Fruit fly (Drosophila melanogaster) whole organism, embryonic: ENCODE results near the gene yellow-b.

Experiments
- CG11456 ChIP-seq: fragments of 200-800 bp; sonication (Bioruptor generic); IDR thresholded peaks from 3 replicates; pipeline ENCODE4 v1.3.6; 2022; ENCODE audit warnings: missing biosample characterization, missing genetic modification characterization
- CG11723 ChIP-seq: fragments of 200-800 bp; sonication (Bioruptor generic); optimal IDR thresholded peaks from 2 replicates; lab custom pipeline; 2017; ENCODE audit warnings: missing biosample characterization, mild to moderate bottlenecking, missing genetic modification characterization
- CG12104 ChIP-seq: fragments of 200-800 bp; sonication (Bioruptor generic); optimal IDR thresholded peaks from 3 replicates; lab custom pipeline; 2016; ENCODE audit warnings: missing biosample characterization, missing genetic modification characterization
- CG12219 ChIP-seq: fragments of 200-800 bp; sonication (Bioruptor generic); optimal IDR thresholded peaks from 3 replicates; lab custom pipeline; 2018; ENCODE audit warnings: missing biosample characterization, mild to moderate bottlenecking, missing genetic modification characterization
- CG12769 ChIP-seq: fragments of 200-800 bp; sonication (Bioruptor generic); optimal IDR thresholded peaks from 2 replicates; lab custom pipeline; 2019; ENCODE audit warnings: missing biosample characterization, mild to moderate bottlenecking, missing genetic modification characterization, moderate library complexity
- CG12942 ChIP-seq: fragments of 200-800 bp; sonication (Bioruptor generic); optimal IDR thresholded peaks from 3 replicates; lab custom pipeline; 2016; ENCODE audit warnings: missing biosample characterization, missing genetic modification characterization
- CG1603 ChIP-seq: fragments of 200-800 bp; sonication (Bioruptor generic); optimal IDR thresholded peaks from 2 replicates; lab custom pipeline; 2019; ENCODE audit warnings: missing biosample characterization, mild to moderate bottlenecking, missing genetic modification characterization, moderate library complexity
- CG17359 ChIP-seq: fragments of 200-800 bp; sonication (Bioruptor generic); optimal IDR thresholded peaks from 3 replicates; lab custom pipeline; 2018; ENCODE audit warnings: missing biosample characterization, mild to moderate bottlenecking, missing genetic modification characterization, moderate library complexity
- CG18764 ChIP-seq: fragments of 200-800 bp; sonication (Bioruptor generic); optimal IDR thresholded peaks from 3 replicates; lab custom pipeline; 2016; ENCODE audit warnings: missing biosample characterization, missing genetic modification characterization
- CG2875 ChIP-seq: fragments of 200-800 bp; sonication (Bioruptor generic); optimal IDR thresholded peaks from 2 replicates; lab custom pipeline; 2017; ENCODE audit warnings: missing biosample characterization, mild to moderate bottlenecking, missing genetic modification characterization, missing genetic modification reagents
- CG30431 ChIP-seq: fragments of 200-800 bp; sonication (Bioruptor generic); optimal IDR thresholded peaks from 2 replicates; lab custom pipeline; 2017; ENCODE audit warnings: missing biosample characterization, missing genetic modification characterization
- CG31441 ChIP-seq: fragments of 200-800 bp; sonication (Bioruptor generic); IDR thresholded peaks from 2 replicates; pipeline ENCODE4 v1.3.6; 2022; ENCODE audit warnings: missing biosample characterization, missing genetic modification characterization
- CG34224 ChIP-seq: fragments of 200-800 bp; sonication (Bioruptor generic); IDR thresholded peaks from 3 replicates; pipeline ENCODE4 v1.3.6; 2022; ENCODE audit warnings: missing biosample characterization, missing genetic modification characterization; ENCODE audit not compliant: partially characterized antibody
- CG3726 ChIP-seq: fragments of 200-800 bp; sonication (Bioruptor generic); IDR thresholded peaks from 3 replicates; pipeline ENCODE4, ENCODE4 v1.3.6; 2022; ENCODE audit warnings: missing biosample characterization, missing genetic modification characterization
- CG3847 ChIP-seq: fragments of 200-800 bp; sonication (Bioruptor generic); IDR thresholded peaks from 2 replicates; pipeline ENCODE4 v1.3.6; 2022; ENCODE audit warnings: missing biosample characterization, missing genetic modification characterization
- CG5953 ChIP-seq: fragments of 200-800 bp; sonication (Bioruptor generic); IDR thresholded peaks from 2 replicates; pipeline ENCODE4 v1.3.6; 2022; ENCODE audit warnings: missing biosample characterization, missing genetic modification characterization
- CG6813 ChIP-seq: fragments of 200-800 bp; sonication (Bioruptor generic); optimal IDR thresholded peaks from 2 replicates; lab custom pipeline; 2017; ENCODE audit warnings: missing biosample characterization, missing genetic modification characterization, mild to moderate bottlenecking, moderate library complexity, missing genetic modification reagents
- CG7963 ChIP-seq: fragments of 200-800 bp; sonication (Bioruptor generic); IDR thresholded peaks from 3 replicates; pipeline ENCODE4 v1.3.6; 2022; ENCODE audit warnings: missing biosample characterization, missing genetic modification characterization; ENCODE audit not compliant: partially characterized antibody
- CG8478 ChIP-seq: fragments of >200 bp; optimal IDR thresholded peaks from 2 replicates; lab custom pipeline; 2018
- CG9727 ChIP-seq: fragments of 200-800 bp; sonication (Bioruptor generic); optimal IDR thresholded peaks from 3 replicates; lab custom pipeline; 2017; ENCODE audit warnings: missing biosample characterization, mild to moderate bottlenecking, missing genetic modification characterization
- CG9932 ChIP-seq: fragments of 200-800 bp; sonication (Bioruptor generic); IDR thresholded peaks from 2 replicates; pipeline ENCODE4 v1.3.6; 2022; ENCODE audit warnings: missing biosample characterization, missing genetic modification characterization
- CoRest ChIP-seq: fragments of 200-800 bp; sonication (Bioruptor generic); optimal IDR thresholded peaks from 3 replicates; lab custom pipeline; 2018; ENCODE audit warnings: missing biosample characterization, mild to moderate bottlenecking, missing genetic modification characterization, moderate library complexity
- Dip3 ChIP-seq: fragments of 200-800 bp; sonication (Bioruptor generic); optimal IDR thresholded peaks from 3 replicates; lab custom pipeline; 2016; ENCODE audit warnings: missing biosample characterization, missing genetic modification characterization
- Max ChIP-seq: fragments of 200-800 bp; sonication (Bioruptor generic); optimal IDR thresholded peaks from 2 replicates; lab custom pipeline; 2016; ENCODE audit warnings: missing biosample characterization, mild to moderate bottlenecking, missing genetic modification characterization
- NK7.1 ChIP-seq: fragments of 200-800 bp; sonication (Bioruptor generic); optimal IDR thresholded peaks from 3 replicates; lab custom pipeline; 2016; ENCODE audit warnings: missing biosample characterization, missing genetic modification characterization
- Neu2 ChIP-seq: fragments of 200-800 bp; sonication (Bioruptor generic); optimal IDR thresholded peaks from 3 replicates; lab custom pipeline; 2016; ENCODE audit warnings: missing biosample characterization, missing genetic modification characterization, borderline replicate concordance
- Nf-YB ChIP-seq: fragments of 200-800 bp; sonication (Bioruptor generic); optimal IDR thresholded peaks from 3 replicates; lab custom pipeline; 2019; ENCODE audit warnings: missing biosample characterization, mild to moderate bottlenecking, missing genetic modification characterization, moderate library complexity
- Nf-YC ChIP-seq: fragments of 200-800 bp; optimal IDR thresholded peaks from 3 replicates; lab custom pipeline; 2019; ENCODE audit warnings: missing biosample characterization, mild to moderate bottlenecking, missing genetic modification characterization, moderate library complexity
- Poxn ChIP-seq: fragments of 200-800 bp; sonication (Bioruptor generic); IDR thresholded peaks from 2 replicates; pipeline ENCODE4 v1.3.6; 2022; ENCODE audit warnings: missing biosample characterization, missing genetic modification characterization
- Rfx ChIP-seq: fragments of 200-800 bp; sonication (Bioruptor generic); IDR thresholded peaks from 2 replicates; pipeline ENCODE4 v1.3.6; 2022; ENCODE audit warnings: missing biosample characterization, missing genetic modification characterization
- Stat92E ChIP-seq, 3 experiments: fragments of >200 bp in 2 of 3; fragments of 200-800 bp in 1 of 3; sonication (Bioruptor generic) in 1 of 3; optimal IDR thresholded peaks; 2 replicates each; lab custom pipeline; 2017 to 2019; ENCODE audit warnings: missing biosample characterization in 3 of 3, missing genetic modification characterization in 3 of 3, mild to moderate bottlenecking in 1 of 3, moderate library complexity in 1 of 3
- Usf ChIP-seq: fragments of 200-800 bp; sonication (Bioruptor generic); optimal IDR thresholded peaks from 2 replicates; lab custom pipeline; 2017; ENCODE audit warnings: missing genotype, missing biosample characterization, missing genetic modification characterization
- aop ChIP-seq: fragments of 200-800 bp; sonication (Bioruptor generic); IDR thresholded peaks from 2 replicates; pipeline ENCODE4 v1.3.6; 2022; ENCODE audit warnings: missing biosample characterization, missing genetic modification characterization
- bigmax ChIP-seq: fragments of 200-800 bp; sonication (Bioruptor generic); optimal IDR thresholded peaks from 2 replicates; lab custom pipeline; 2018; ENCODE audit warnings: missing biosample characterization, mild to moderate bottlenecking, missing genetic modification characterization
- bsh ChIP-seq, 2 experiments: fragments of 200-800 bp; sonication (Bioruptor generic); optimal IDR thresholded peaks; 2 replicates each; lab custom pipeline; 2017 to 2018; ENCODE audit warnings: mild to moderate bottlenecking in 2 of 2, missing biosample characterization in 2 of 2, missing genetic modification characterization in 2 of 2, moderate library complexity in 1 of 2
- caup ChIP-seq: fragments of 200-800 bp; sonication (Bioruptor generic); optimal IDR thresholded peaks from 3 replicates; lab custom pipeline; 2017; ENCODE audit warnings: missing biosample characterization, mild to moderate bottlenecking, missing genetic modification characterization, moderate library complexity; ENCODE audit not compliant: severe bottlenecking
- ewg ChIP-seq: fragments of 200-800 bp; sonication (Bioruptor generic); optimal IDR thresholded peaks from 3 replicates; lab custom pipeline; 2017; ENCODE audit warnings: mild to moderate bottlenecking, missing biosample characterization, missing genetic modification reagents, missing genetic modification characterization
- inv ChIP-seq: fragments of 200-800 bp; sonication (Bioruptor generic); IDR thresholded peaks from 2 replicates; pipeline ENCODE4 v1.3.6; 2022; ENCODE audit warnings: missing biosample characterization, missing genetic modification characterization; ENCODE audit not compliant: partially characterized antibody
- jumu ChIP-seq: fragments of 200-800 bp; sonication (Bioruptor generic); optimal IDR thresholded peaks from 3 replicates; lab custom pipeline; 2016; ENCODE audit warnings: missing biosample characterization, missing genetic modification characterization
- maf-S ChIP-seq: fragments of 200-800 bp; sonication (Bioruptor generic); optimal IDR thresholded peaks from 2 replicates; lab custom pipeline; 2016; ENCODE audit warnings: missing biosample characterization, missing genetic modification characterization
- nerfin-2 ChIP-seq: fragments of 200-800 bp; sonication (Bioruptor generic); IDR thresholded peaks from 2 replicates; pipeline ENCODE4 v1.3.6; 2022; ENCODE audit warnings: missing biosample characterization, missing genetic modification characterization; ENCODE audit not compliant: partially characterized antibody
- odd ChIP-seq: fragments of 200-800 bp; sonication (Bioruptor generic); optimal IDR thresholded peaks from 2 replicates; lab custom pipeline; 2017; ENCODE audit warnings: missing biosample characterization, mild to moderate bottlenecking, missing genetic modification characterization
- pzg ChIP-seq: fragments of 200-800 bp; sonication (Bioruptor generic); optimal IDR thresholded peaks from 3 replicates; lab custom pipeline; 2018; ENCODE audit warnings: missing biosample characterization, mild to moderate bottlenecking, missing genetic modification characterization, moderate library complexity
- ranshi ChIP-seq: fragments of 200-800 bp; sonication (Bioruptor generic); IDR thresholded peaks from 2 replicates; pipeline ENCODE4 v1.3.6; 2022; ENCODE audit warnings: missing biosample characterization, missing genetic modification characterization
- repo ChIP-seq: fragments of 200-800 bp; sonication (Bioruptor generic); optimal IDR thresholded peaks from 2 replicates; lab custom pipeline; 2016; ENCODE audit warnings: missing biosample characterization, missing genetic modification characterization
- sima ChIP-seq: fragments of 200-800 bp; sonication (Bioruptor generic); optimal IDR thresholded peaks from 2 replicates; lab custom pipeline; 2016; ENCODE audit warnings: missing biosample characterization, missing genetic modification characterization
- tgo ChIP-seq: fragments of 200-800 bp; sonication (Bioruptor generic); IDR thresholded peaks from 3 replicates; pipeline ENCODE4 v1.3.6; 2022; ENCODE audit warnings: missing biosample characterization, missing genetic modification characterization
- zen ChIP-seq: fragments of 200-800 bp; sonication (Bioruptor generic); optimal IDR thresholded peaks from 3 replicates; lab custom pipeline; 2018; ENCODE audit warnings: missing biosample characterization, mild to moderate bottlenecking, missing genetic modification characterization, moderate library complexity

The yellow-b gene

DNA sequence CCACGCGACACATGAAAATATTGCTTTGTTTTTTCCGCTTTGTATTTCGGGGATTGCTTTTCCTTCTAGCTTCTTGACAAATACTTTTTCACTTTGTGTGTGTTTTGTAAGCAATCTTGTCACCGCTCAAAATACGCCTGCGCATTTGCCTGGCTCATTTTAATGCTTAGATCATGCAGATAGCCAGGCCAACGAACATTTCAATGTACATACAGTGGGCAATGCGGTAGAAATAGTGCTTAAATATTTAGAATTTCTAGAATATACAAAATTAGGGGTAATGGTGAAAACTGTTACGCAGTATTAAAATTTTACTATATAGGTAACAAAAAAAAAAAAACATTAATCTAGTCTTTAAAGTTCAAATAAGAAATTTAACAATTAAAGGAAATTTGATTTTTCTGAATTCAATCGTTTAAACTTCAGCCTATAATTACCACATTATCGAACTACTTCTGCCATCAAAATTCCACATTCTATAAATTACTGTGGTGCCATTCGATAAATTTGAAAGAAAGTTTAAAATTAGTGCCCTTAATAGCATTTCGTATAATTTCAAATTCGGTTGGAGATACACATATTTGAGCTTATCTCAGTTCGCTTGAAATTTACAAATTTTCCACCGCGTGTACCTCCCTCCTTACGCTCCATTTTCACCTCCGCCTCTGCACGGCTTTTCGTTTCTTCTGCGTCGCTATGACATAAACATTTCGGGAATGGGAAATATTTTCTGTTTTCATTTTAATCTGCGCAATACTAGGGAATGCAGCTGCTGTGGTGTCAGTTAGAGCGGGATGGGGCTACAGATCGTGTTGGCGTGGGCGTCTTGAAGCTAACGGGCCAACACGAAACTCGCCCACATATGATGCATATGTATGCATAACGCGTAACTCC, 47.0 kb upstream of the yellow-b start (continued):
- no peak for TF ChIP-seq CoRest
- TF ChIP-seq jumu (GFP tag; lab: Kevin White, UChicago), result peak; percentile 19
- TF ChIP-seq CG34224 (GFP tag; lab: Robert Waterston, UW), result no peak
- no peak for TF ChIP-seq Neu2 (GFP tag; lab: Kevin White, UChicago)
- no peak for TF ChIP-seq Nf-YB (GFP tag; lab: Kevin White, UChicago)
- TF ChIP-seq CG3726 (GFP tag; lab: Robert Waterston, UW), result no peak
- TF ChIP-seq CG31441 (GFP tag; lab: Robert Waterston, UW), result no peak
- TF ChIP-seq CG1603 (tag; lab: Kevin White, UChicago), result no peak
- TF ChIP-seq Max (GFP tag; lab: Kevin White, UChicago), result no peak
- peak in 1 of 3 experiments; percentile 1 for TF ChIP-seq Stat92E (GFP tag; optimal IDR thresholded peaks at IDR 0.05; lab: Kevin White, UChicago)
- TF ChIP-seq aop (GFP tag; lab: Robert Waterston, UW), result no peak
- TF ChIP-seq ranshi (GFP tag; lab: Robert Waterston, UW), result 0 out of 2 replicates have a peak, but pooled peaks have one; percentile 27
- no peak for TF ChIP-seq Usf (GFP tag; lab: Kevin White, UChicago)
- no peak for TF ChIP-seq inv (GFP tag; lab: Robert Waterston, UW)
- TF ChIP-seq Nf-YC (tag; lab: Kevin White, UChicago), result no peak
- no peak for TF ChIP-seq CG18764 (GFP tag; lab: Kevin White, UChicago)
- TF ChIP-seq CG17359, result no peak
- TF ChIP-seq ewg (GFP tag; lab: Kevin White, UChicago), result no peak
- peak; percentile 4 for TF ChIP-seq CG9727 (GFP tag; lab: Kevin White, UChicago)
- TF ChIP-seq CG2875, result no peak
- no peak for TF ChIP-seq CG12104 (GFP tag; lab: Kevin White, UChicago)
- no peak for TF ChIP-seq tgo
- TF ChIP-seq Dip3 (GFP tag; lab: Kevin White, UChicago), result no peak
- no peak for TF ChIP-seq caup
- TF ChIP-seq Poxn (GFP tag; lab: Robert Waterston, UW), result no peak
- 0 out of 2 replicates have a peak, but pooled peaks have one; percentile 12 for TF ChIP-seq CG3847 (GFP tag; lab: Robert Waterston, UW)
- TF ChIP-seq sima, result no peak
- no peak for TF ChIP-seq CG12942 (GFP tag; lab: Kevin White, UChicago)
- TF ChIP-seq CG11723 (GFP tag; lab: Kevin White, UChicago), result no peak
- no peak for TF ChIP-seq CG7963 (GFP tag; lab: Robert Waterston, UW)
- peak; percentile 59; the same call in 1 of the 2 replicates for TF ChIP-seq Rfx (GFP tag; lab: Robert Waterston, UW)
- TF ChIP-seq CG11456, result no peak; the same call in 2 of the 3 replicates
- TF ChIP-seq CG12769 (tag; lab: Kevin White, UChicago), result peak; percentile 88
- TF ChIP-seq CG12219 (GFP tag; lab: Kevin White, UChicago), result no peak
- no peak for TF ChIP-seq CG5953 (GFP tag; lab: Robert Waterston, UW)
- no peak for TF ChIP-seq pzg
- no peak for TF ChIP-seq NK7.1 (GFP tag; lab: Kevin White, UChicago)
- no peak for TF ChIP-seq maf-S (GFP tag; lab: Kevin White, UChicago)
- no peak for TF ChIP-seq CG30431 (GFP tag; lab: Kevin White, UChicago)
- TF ChIP-seq repo (GFP tag; lab: Kevin White, UChicago), result no peak
- no peak for TF ChIP-seq CG8478 (lab: Kevin White, UChicago)
- peak; percentile 9 for TF ChIP-seq odd (GFP tag; lab: Kevin White, UChicago)
- TF ChIP-seq CG9932 (GFP tag; lab: Robert Waterston, UW), result no peak
- peak in 1 of 2 experiments; percentile 45 for TF ChIP-seq bsh (GFP tag; optimal IDR thresholded peaks at IDR 0.05; lab: Kevin White, UChicago)
- no peak for TF ChIP-seq bigmax (GFP tag; lab: Kevin White, UChicago)
- no peak for TF ChIP-seq nerfin-2 (GFP tag; lab: Robert Waterston, UW)
- no peak for TF ChIP-seq CG6813 (GFP tag; lab: Kevin White, UChicago)
- TF ChIP-seq zen (tag; lab: Kevin White, UChicago), result no peak
